Worm (Caenorhabditis elegans) whole organism, L4/young adult: Measurements from ENCODE around the gene Y43F8B.25.

Experiments
- W03F9.2 ChIP-seq: fragments of 150-350 bp; optimal IDR thresholded peaks from 2 replicates; lab custom pipeline; 2014; ENCODE audit warnings: missing biosample characterization, missing genetic modification characterization
- dao-5 ChIP-seq: sonication (generic microtip); optimal IDR thresholded peaks from 2 replicates; lab custom pipeline; 2016; ENCODE audit warnings: missing genotype, missing genetic modification characterization, moderate library complexity, missing compliant biosample characterization
- him-1 ChIP-seq: sonication (generic microtip); optimal IDR thresholded peaks from 2 replicates; lab custom pipeline; 2016; ENCODE audit warnings: missing genotype, missing genetic modification reagents, missing genetic modification characterization, missing compliant biosample characterization

DNA sequence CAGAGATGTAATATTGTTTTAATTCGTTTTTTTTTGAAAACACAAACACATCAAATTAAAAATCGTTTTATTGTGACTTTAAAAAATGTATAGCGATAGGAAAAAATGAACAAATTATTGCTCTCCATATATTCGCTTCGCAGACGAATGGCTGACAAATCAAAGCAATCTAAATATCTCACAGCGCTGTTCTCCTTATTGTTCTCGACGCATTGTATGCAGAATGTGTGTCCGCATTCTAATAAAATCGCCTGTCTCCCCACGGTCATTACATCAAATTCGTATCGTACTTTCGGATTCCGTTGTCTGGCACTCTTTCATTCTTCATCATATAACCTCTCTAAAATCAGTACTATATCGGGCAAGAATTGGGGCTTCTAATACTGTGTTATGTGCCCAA is 15.1 kb downstream of the Y43F8B.25 start, which contains the start of gene Y43F8B.9:
- TF ChIP-seq W03F9.2 (tag; lab: Kevin White, UChicago) (no peak), him-1 (tag; lab: Kevin White, UChicago) (no peak), dao-5 (no peak)
